Worm (Caenorhabditis elegans) whole organism, late embryonic: Measurements from ENCODE around the gene Y55F3BL.4.
"Not testable (repeated sequence)": the region's sequence is repeated elsewhere in the genome, so short reads cannot be mapped to it uniquely, and the experiment has no call there.

Source experiments
- ama-1 ChIP-seq: fragments of 150-350 bp; optimal IDR thresholded peaks from 2 replicates; lab custom pipeline; 2014
- ceh-34 ChIP-seq: sonication (generic microtip); optimal IDR thresholded peaks from 2 replicates; lab custom pipeline; 2016; ENCODE audit warnings: mild to moderate bottlenecking, missing genetic modification characterization, missing compliant biosample characterization
- che-1 ChIP-seq: sonication (generic microtip); optimal IDR thresholded peaks from 2 replicates; lab custom pipeline; 2016; ENCODE audit warnings: mild to moderate bottlenecking, missing genetic modification characterization, missing compliant biosample characterization
- dmd-4 ChIP-seq: sonication (generic microtip); optimal IDR thresholded peaks from 2 replicates; lab custom pipeline; 2016; ENCODE audit warnings: borderline replicate concordance, missing genetic modification characterization, missing compliant biosample characterization
- nfya-1 ChIP-seq: sonication (generic microtip); optimal IDR thresholded peaks from 2 replicates; lab custom pipeline; 2017; ENCODE audit warnings: missing genetic modification characterization, mild to moderate bottlenecking, missing compliant biosample characterization, antibody characterized with exemption, moderate library complexity
- pha-2 ChIP-seq: sonication (generic microtip); optimal IDR thresholded peaks from 2 replicates; lab custom pipeline; 2017; ENCODE audit warnings: mild to moderate bottlenecking, missing genetic modification characterization, missing compliant biosample characterization
- pqm-1 ChIP-seq: sonication (generic microtip); optimal IDR thresholded peaks from 2 replicates; lab custom pipeline; 2016; ENCODE audit warnings: missing genetic modification characterization, missing compliant biosample characterization
- rnt-1 ChIP-seq: sonication (generic microtip); optimal IDR thresholded peaks from 2 replicates; lab custom pipeline; 2016; ENCODE audit warnings: missing genetic modification characterization, missing compliant biosample characterization
- sox-2 ChIP-seq: fragments of 200-800 bp; sonication (Bioruptor generic); IDR thresholded peaks from 2 replicates; pipeline ENCODE4 v1.3.6; 2022; ENCODE audit warnings: missing genetic modification reagents, missing genetic modification characterization, missing compliant biosample characterization
- syd-9 ChIP-seq: sonication (generic microtip); optimal IDR thresholded peaks from 2 replicates; lab custom pipeline; 2016; ENCODE audit warnings: mild to moderate bottlenecking, missing genetic modification characterization, moderate library complexity, missing compliant biosample characterization
- unc-3 ChIP-seq, 2 experiments: fragments of 200-800 bp in 1 of 2; sonication (Bioruptor generic) in 1 of 2; sonication (generic microtip) in 1 of 2; conservative IDR thresholded peaks in 1 of 2; optimal IDR thresholded peaks in 1 of 2; 2 replicates each; pipeline versions ENCODE4 v1.3.6 to Lab custom; 2016 to 2022; ENCODE audit warnings: missing compliant biosample characterization in 2 of 2, missing genetic modification characterization in 2 of 2, missing genetic modification reagents in 1 of 2

DNA sequence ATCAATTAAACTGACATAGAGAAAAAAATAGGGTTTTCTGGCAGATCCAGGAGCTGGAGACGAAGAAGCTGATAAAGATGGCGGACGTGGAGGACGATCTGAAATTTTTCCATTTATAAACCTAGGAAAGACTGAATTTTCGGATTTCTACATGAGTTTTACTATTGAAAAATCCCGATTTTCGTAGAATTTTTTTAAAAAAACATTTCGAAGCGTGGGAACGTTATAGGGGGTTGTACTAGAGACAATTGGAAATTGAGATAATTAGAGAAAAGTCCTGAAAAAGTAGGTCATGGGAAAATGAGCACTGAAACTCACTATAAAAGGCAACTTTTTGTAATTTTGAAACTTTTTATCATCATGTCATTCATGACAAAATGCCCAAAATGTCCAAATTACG is 33.8 kb upstream of the Y55F3BL.4 start, which contains the start of gene F56B3.9:
- not testable (repeated sequence) for TF ChIP-seq pqm-1 (tag; lab: Kevin White, UChicago); che-1; syd-9 (tag; lab: Kevin White, UChicago); pha-2 (tag; lab: Kevin White, UChicago); ama-1 (lab: Kevin White, UChicago); dmd-4 (tag; lab: Kevin White, UChicago); sox-2 (GFP tag; lab: Robert Waterston, UW); nfya-1 (tag; lab: Kevin White, UChicago); unc-3 (GFP tag; conservative IDR thresholded peaks at IDR 0.05; lab: Robert Waterston, UW); unc-3 (tag; optimal IDR thresholded peaks at IDR 0.05; lab: Kevin White, UChicago); rnt-1 (tag; lab: Kevin White, UChicago); ceh-34 (tag; lab: Kevin White, UChicago)
